Fruit fly (Drosophila melanogaster) whole organism, embryonic: ENCODE measurements around the gene CG7378.

Experiments
- CG10431 ChIP-seq: fragments of 200-800 bp; sonication (Bioruptor generic); optimal IDR thresholded peaks from 3 replicates; lab custom pipeline; 2018; ENCODE audit warnings: missing biosample characterization, mild to moderate bottlenecking, missing genetic modification characterization
- CG11560 ChIP-seq: fragments of 200-800 bp; sonication (Bioruptor generic); IDR thresholded peaks from 3 replicates; pipeline ENCODE4 v1.3.6; 2022; ENCODE audit warnings: missing biosample characterization, missing genetic modification characterization
- CG12219 ChIP-seq: fragments of 200-800 bp; sonication (Bioruptor generic); optimal IDR thresholded peaks from 3 replicates; lab custom pipeline; 2018; ENCODE audit warnings: missing biosample characterization, mild to moderate bottlenecking, missing genetic modification characterization
- CG12769 ChIP-seq: fragments of 200-800 bp; sonication (Bioruptor generic); optimal IDR thresholded peaks from 2 replicates; lab custom pipeline; 2019; ENCODE audit warnings: missing biosample characterization, mild to moderate bottlenecking, missing genetic modification characterization, moderate library complexity
- CG6254 ChIP-seq: fragments of 200-800 bp; sonication (Bioruptor generic); optimal IDR thresholded peaks from 3 replicates; lab custom pipeline; 2017; ENCODE audit warnings: mild to moderate bottlenecking, missing biosample characterization, missing genetic modification reagents, missing genetic modification characterization
- Fer2 ChIP-seq: fragments of 200-800 bp; sonication (Bioruptor generic); optimal IDR thresholded peaks from 2 replicates; lab custom pipeline; 2018; ENCODE audit warnings: missing biosample characterization, mild to moderate bottlenecking, missing genetic modification characterization, moderate library complexity
- Optix ChIP-seq: fragments of 200-800 bp; sonication (Bioruptor generic); IDR thresholded peaks from 3 replicates; pipeline ENCODE4 v1.3.6; 2022; ENCODE audit warnings: missing biosample characterization, missing genetic modification characterization
- dm ChIP-seq: fragments of 200-800 bp; sonication (Bioruptor generic); optimal IDR thresholded peaks from 3 replicates; lab custom pipeline; 2016; ENCODE audit warnings: missing biosample characterization, missing genetic modification characterization
- insv ChIP-seq, 2 experiments: fragments of 200-800 bp; sonication (Bioruptor generic); optimal IDR thresholded peaks; 3 replicates each; lab custom pipeline; 2016 to 2018; ENCODE audit warnings: missing biosample characterization in 2 of 2, missing genetic modification characterization in 2 of 2
- nom ChIP-seq: fragments of 200-800 bp; sonication (Bioruptor generic); optimal IDR thresholded peaks from 2 replicates; lab custom pipeline; 2017; ENCODE audit warnings: missing biosample characterization, missing genetic modification characterization, mild to moderate bottlenecking, moderate library complexity, missing genetic modification reagents

DNA sequence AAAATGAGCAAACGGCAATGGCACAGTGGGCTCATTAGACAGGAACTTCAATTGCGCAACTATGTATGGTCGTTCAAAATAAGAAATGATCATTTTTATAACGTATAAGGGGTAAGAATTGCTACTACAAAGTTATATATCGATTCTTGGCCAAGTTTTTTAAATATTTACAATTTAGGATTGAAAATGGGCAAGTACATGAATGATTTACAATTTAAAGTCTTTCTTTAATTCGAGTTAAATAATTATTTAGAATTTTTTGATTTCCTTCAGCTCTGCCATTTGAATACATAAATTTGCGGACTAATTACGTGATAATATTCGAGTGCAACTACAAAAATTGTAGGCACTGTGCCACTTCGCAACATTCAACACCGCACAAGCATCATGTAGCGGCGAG lies 24.5 kb downstream of the CG7378 start:
- TF ChIP-seq CG12769 (no peak), insv (GFP tag; optimal IDR thresholded peaks at IDR 0.05; lab: Kevin White, UChicago) (no peak), CG6254 (GFP tag; lab: Kevin White, UChicago) (no peak), Optix (no peak), dm (GFP tag; lab: Kevin White, UChicago) (no peak), nom (GFP tag; lab: Kevin White, UChicago) (no peak), CG11560 (tag; lab: Robert Waterston, UW) (no peak), CG12219 (GFP tag; lab: Kevin White, UChicago) (no peak), Fer2 (tag; lab: Kevin White, UChicago) (no peak), CG10431 (GFP tag; lab: Kevin White, UChicago) (no peak)
